Worm (Caenorhabditis elegans): ENCODE measurements around the gene memi-1.

- TF ChIP-seq F16B12.6 (tag; optimal IDR thresholded peaks at IDR 0.05), result no peak
- TF ChIP-seq nhr-90 (tag; optimal IDR thresholded peaks at IDR 0.05; ENCODE audit: poor library complexity), result no peak
- TF ChIP-seq unc-62 (GFP tag; optimal IDR thresholded peaks at IDR 0.05), result no peak
- no peak for TF ChIP-seq lsy-2 (tag; optimal IDR thresholded peaks at IDR 0.05)
- TF ChIP-seq skn-1 (tag; optimal IDR thresholded peaks at IDR 0.05), result no peak
- TF ChIP-seq pag-3 (tag; optimal IDR thresholded peaks at IDR 0.05; ENCODE audit: borderline replicate concordance, insufficient read depth), result no peak
Observed at ce11 chrIV:4742480-4742879, 17.7 kb downstream of the memi-1 start.
